Fruit fly (Drosophila melanogaster) whole organism, wandering third instar larva: ENCODE measurements around the gene Pitslre.
A peak's percentile ranks its signal among the peaks of the same experiment; 100 is the strongest.

Experiments
- CG32264 ChIP-seq: fragments of 200-800 bp; sonication (Bioruptor generic); optimal IDR thresholded peaks from 2 replicates; lab custom pipeline; 2016; ENCODE audit warnings: missing biosample characterization, missing genetic modification characterization
- CrebA ChIP-seq: fragments of 200-800 bp; sonication (Bioruptor generic); optimal IDR thresholded peaks from 2 replicates; lab custom pipeline; 2016; ENCODE audit warnings: missing biosample characterization, mild to moderate bottlenecking, missing genetic modification characterization, borderline replicate concordance
- GATAd ChIP-seq: sonication (Bioruptor generic); optimal IDR thresholded peaks from 2 replicates; lab custom pipeline; 2016; ENCODE audit warnings: missing biosample characterization, missing genetic modification characterization
- HLH106 ChIP-seq: fragments of 200-800 bp; optimal IDR thresholded peaks from 3 replicates; lab custom pipeline; 2019; ENCODE audit warnings: missing biosample characterization, mild to moderate bottlenecking, missing genetic modification characterization, moderate library complexity
- Hr78 ChIP-seq: fragments of >200 bp; optimal IDR thresholded peaks from 2 replicates; lab custom pipeline; 2017; ENCODE audit warnings: missing biosample characterization, missing genetic modification characterization
- dl ChIP-seq, 2 experiments: fragments of 175-275, 200-275 bp in 1 of 2; fragments of 200-275 bp in 1 of 2; sonication (Bioruptor generic); optimal IDR thresholded peaks; lab custom pipeline; 2018; ENCODE audit warnings: mild to moderate bottlenecking in 2 of 2, missing biosample characterization in 2 of 2, missing genetic modification characterization in 2 of 2, moderate library complexity in 2 of 2; ENCODE audit not compliant: partially characterized antibody in 2 of 2, insufficient read depth in 1 of 2
- dsf ChIP-seq: sonication (Bioruptor generic); optimal IDR thresholded peaks from 2 replicates; lab custom pipeline; 2016; ENCODE audit warnings: missing biosample characterization, missing genetic modification characterization, borderline replicate concordance
- foxo ChIP-seq, 2 experiments: fragments of 200-800 bp; sonication (Bioruptor generic); optimal IDR thresholded peaks; 2 replicates in 1 of 2; 3 replicates in 1 of 2; lab custom pipeline; 2016 to 2017; ENCODE audit warnings: missing biosample characterization in 2 of 2, missing genetic modification characterization in 2 of 2
- h ChIP-seq: fragments of 200-800 bp; sonication (Bioruptor generic); optimal IDR thresholded peaks from 3 replicates; lab custom pipeline; 2016; ENCODE audit warnings: missing biosample characterization, mild to moderate bottlenecking, missing genetic modification characterization
- sage ChIP-seq: fragments of 200-800 bp; sonication (Bioruptor generic); optimal IDR thresholded peaks from 2 replicates; lab custom pipeline; 2016; ENCODE audit warnings: missing biosample characterization, mild to moderate bottlenecking, missing genetic modification characterization
- tai ChIP-seq: sonication (Bioruptor generic); optimal IDR thresholded peaks from 2 replicates; lab custom pipeline; 2016; ENCODE audit warnings: missing biosample characterization, missing genetic modification characterization
- usp ChIP-seq: fragments of >200 bp; optimal IDR thresholded peaks from 2 replicates; lab custom pipeline; 2017; ENCODE audit warnings: missing biosample characterization, missing genetic modification characterization

DNA sequence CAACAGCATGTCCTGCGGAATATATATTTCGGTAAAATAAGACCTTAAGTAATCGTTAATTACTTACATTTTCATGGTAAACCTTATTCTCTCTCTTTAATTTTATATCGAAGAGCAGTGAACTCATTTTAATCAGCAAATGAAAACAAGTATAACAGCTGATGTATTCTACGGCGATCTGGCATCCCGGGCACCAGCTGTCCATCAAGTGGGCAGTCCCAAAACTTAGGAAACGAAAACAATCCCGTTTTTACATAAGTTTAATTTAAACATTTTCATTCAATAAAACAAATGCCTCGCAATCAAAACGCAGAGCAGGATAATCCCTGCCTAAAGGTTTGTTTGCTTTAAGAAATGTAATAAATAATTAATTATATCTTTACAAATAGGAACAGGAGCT lies 2.0 kb upstream of the Pitslre start, which contains the start of the genes CG4074 and CG4186:
- no peak for TF ChIP-seq h (GFP tag; lab: Kevin White, UChicago)
- TF ChIP-seq Hr78 (GFP tag; lab: Kevin White, UChicago): no peak
- TF ChIP-seq HLH106 (tag; lab: Kevin White, UChicago): no peak
- no peak for TF ChIP-seq dsf (GFP tag; lab: Kevin White, UChicago)
- no peak for TF ChIP-seq dl (GFP tag; optimal IDR thresholded peaks at IDR 0.05; lab: Kevin White, UChicago; ENCODE audit: insufficient read depth in 1 of 2, partially characterized antibody in 2 of 2)
- TF ChIP-seq usp (GFP tag; lab: Kevin White, UChicago): no peak
- TF ChIP-seq sage: peak; percentile 5
- no peak for TF ChIP-seq GATAd
- TF ChIP-seq foxo (GFP tag; optimal IDR thresholded peaks at IDR 0.05; lab: Kevin White, UChicago): no peak
- no peak for TF ChIP-seq CrebA (GFP tag; lab: Kevin White, UChicago)
- TF ChIP-seq CG32264 (GFP tag; lab: Kevin White, UChicago): no peak
- TF ChIP-seq tai (GFP tag; lab: Kevin White, UChicago): no peak
